Fruit fly (Drosophila melanogaster) S2 (cell line): ENCODE data around the gene Aldh.

Experiments used
- CG8478 ChIP-seq: fragments of >200 bp; optimal IDR thresholded peaks from 2 replicates; lab custom pipeline; 2018
- CTCF ChIP-seq, 2 experiments: fragments of >200 bp; optimal IDR thresholded peaks; 2 replicates each; lab custom pipeline; 2018

DNA sequence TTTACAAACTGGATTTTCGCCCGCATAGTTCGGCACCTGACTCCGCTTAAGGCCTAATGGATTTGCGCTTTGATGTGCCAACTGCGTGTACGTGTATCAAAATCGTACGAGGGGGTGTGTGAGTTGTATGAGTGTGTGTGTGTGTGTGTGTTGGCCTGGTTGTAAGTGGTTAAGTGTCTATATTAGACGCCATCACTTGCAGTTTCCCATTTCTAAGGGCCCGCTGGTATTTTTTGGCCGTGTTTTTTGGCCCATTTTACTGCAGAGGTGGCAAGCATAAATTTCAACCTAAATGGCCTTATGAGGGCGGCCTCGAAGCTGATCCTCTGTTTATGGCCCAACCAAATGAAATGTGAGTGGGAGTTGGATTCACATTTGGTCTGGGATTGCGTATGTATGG is 17.5 kb upstream of the Aldh start:
- TF ChIP-seq CG8478 (lab: Kevin White, UChicago) (no peak), CTCF (optimal IDR thresholded peaks at IDR 0.05; lab: Kevin White, UChicago) (no peak)
